Fruit fly (Drosophila melanogaster): ENCODE results near the gene Lsp1alpha.

Gene Lsp1alpha

dm6 chrX:12489991-12490390 is at the start of gene Lsp1alpha:
Gene Lsp1alpha, plus strand, starts transcription at chrX:12490291.
- TF ChIP-seq kay (GFP tag; ENCODE audit: borderline replicate concordance) (no peak), tj (GFP tag; optimal IDR thresholded peaks at IDR 0.05) (no peak), Mnt (GFP tag; optimal IDR thresholded peaks at IDR 0.05) (no peak), pad (GFP tag; optimal IDR thresholded peaks at IDR 0.05) (no peak), CG7101 (tag; optimal IDR thresholded peaks at IDR 0.05) (no peak), CG11617 (GFP tag; optimal IDR thresholded peaks at IDR 0.05) (no peak), CG1620 (GFP tag; optimal IDR thresholded peaks at IDR 0.05) (no peak), Crg-1 (GFP tag; optimal IDR thresholded peaks at IDR 0.05) (no peak), ovo (GFP tag; optimal IDR thresholded peaks at IDR 0.05) (no peak), CG33017 (tag; optimal IDR thresholded peaks at IDR 0.05) (no peak), toe (GFP tag; optimal IDR thresholded peaks at IDR 0.05) (no peak), CG12768 (GFP tag; optimal IDR thresholded peaks at IDR 0.05) (no peak), cic (GFP tag; optimal IDR thresholded peaks at IDR 0.05) (no peak), cnc (optimal IDR thresholded peaks at IDR 0.05) (no peak), bab1 (GFP tag; optimal IDR thresholded peaks at IDR 0.05) (no peak), CG5204 (GFP tag; optimal IDR thresholded peaks at IDR 0.05) (no peak), CG7045 (GFP tag; optimal IDR thresholded peaks at IDR 0.05) (no peak), Hr96 (GFP tag; optimal IDR thresholded peaks at IDR 0.05) (no peak), CG14711 (tag; optimal IDR thresholded peaks at IDR 0.05) (no peak), Clk (GFP tag; optimal IDR thresholded peaks at IDR 0.05) (no peak)

- TF ChIP-seq CG7045 (GFP tag; optimal IDR thresholded peaks at IDR 0.05) = no peak
- no peak for TF ChIP-seq CG1620 (GFP tag; optimal IDR thresholded peaks at IDR 0.05)
- TF ChIP-seq CG11617 (GFP tag; optimal IDR thresholded peaks at IDR 0.05) = no peak
- no peak for TF ChIP-seq CG7101 (tag; optimal IDR thresholded peaks at IDR 0.05)
- TF ChIP-seq CG5204 (GFP tag; optimal IDR thresholded peaks at IDR 0.05) = no peak
- no peak for TF ChIP-seq Mnt (GFP tag; optimal IDR thresholded peaks at IDR 0.05)
- no peak for TF ChIP-seq toe (GFP tag; optimal IDR thresholded peaks at IDR 0.05)
- no peak for TF ChIP-seq CG14711 (tag; optimal IDR thresholded peaks at IDR 0.05)
- no peak for TF ChIP-seq ovo (GFP tag; optimal IDR thresholded peaks at IDR 0.05)
- TF ChIP-seq cic (GFP tag; optimal IDR thresholded peaks at IDR 0.05) = no peak
- TF ChIP-seq Hr96 (GFP tag; optimal IDR thresholded peaks at IDR 0.05) = no peak
- no peak for TF ChIP-seq Crg-1 (GFP tag; optimal IDR thresholded peaks at IDR 0.05)
- no peak for TF ChIP-seq tj (GFP tag; optimal IDR thresholded peaks at IDR 0.05)
- TF ChIP-seq Clk (GFP tag; optimal IDR thresholded peaks at IDR 0.05) = no peak
- no peak for TF ChIP-seq kay (GFP tag; ENCODE audit: borderline replicate concordance)
- no peak for TF ChIP-seq bab1 (GFP tag; optimal IDR thresholded peaks at IDR 0.05)
Observed at dm6 chrX:12447874-12448273, 42.2 kb upstream of the Lsp1alpha start.

- TF ChIP-seq bab1 (GFP tag; optimal IDR thresholded peaks at IDR 0.05) (no peak), ovo (GFP tag; optimal IDR thresholded peaks at IDR 0.05) (no peak), CG11617 (GFP tag; optimal IDR thresholded peaks at IDR 0.05) (no peak), tj (GFP tag; optimal IDR thresholded peaks at IDR 0.05) (no peak), CG5204 (GFP tag; optimal IDR thresholded peaks at IDR 0.05) (no peak), CG7101 (tag; optimal IDR thresholded peaks at IDR 0.05) (no peak), CG7045 (GFP tag; optimal IDR thresholded peaks at IDR 0.05) (no peak), cic (GFP tag; optimal IDR thresholded peaks at IDR 0.05) (no peak), pad (GFP tag; optimal IDR thresholded peaks at IDR 0.05) (no peak), CG1620 (GFP tag; optimal IDR thresholded peaks at IDR 0.05) (no peak), CG12768 (GFP tag; optimal IDR thresholded peaks at IDR 0.05) (no peak), Hr96 (GFP tag; optimal IDR thresholded peaks at IDR 0.05) (no peak), cnc (optimal IDR thresholded peaks at IDR 0.05) (no peak), Clk (GFP tag; optimal IDR thresholded peaks at IDR 0.05) (no peak), Crg-1 (GFP tag; optimal IDR thresholded peaks at IDR 0.05) (no peak)
Observed at dm6 chrX:12453704-12454103, 36.4 kb upstream of the Lsp1alpha start.

dm6 chrX:12454358-12454757 is 35.7 kb upstream of the Lsp1alpha start, which contains the start of gene CG15927:
Gene CG15927, plus strand, starts transcription at chrX:12454729.
- TF ChIP-seq bab1 (GFP tag; optimal IDR thresholded peaks at IDR 0.05) (no peak), pad (GFP tag; optimal IDR thresholded peaks at IDR 0.05) (no peak), tj (GFP tag; optimal IDR thresholded peaks at IDR 0.05) (no peak), CG14711 (tag; optimal IDR thresholded peaks at IDR 0.05) (no peak)

- TF ChIP-seq bab1 (GFP tag; optimal IDR thresholded peaks at IDR 0.05) (no peak), CG12768 (GFP tag; optimal IDR thresholded peaks at IDR 0.05) (no peak), kay (GFP tag; ENCODE audit: borderline replicate concordance) (no peak), CG14711 (tag; optimal IDR thresholded peaks at IDR 0.05) (no peak), CG33017 (tag; optimal IDR thresholded peaks at IDR 0.05) (no peak), toe (GFP tag; optimal IDR thresholded peaks at IDR 0.05) (no peak), ovo (GFP tag; optimal IDR thresholded peaks at IDR 0.05) (no peak), cic (GFP tag; optimal IDR thresholded peaks at IDR 0.05) (no peak), Crg-1 (GFP tag; optimal IDR thresholded peaks at IDR 0.05) (no peak), CG7101 (tag; optimal IDR thresholded peaks at IDR 0.05) (no peak), CG7045 (GFP tag; optimal IDR thresholded peaks at IDR 0.05) (no peak), Mnt (GFP tag; optimal IDR thresholded peaks at IDR 0.05) (no peak), tj (GFP tag; optimal IDR thresholded peaks at IDR 0.05) (no peak), pad (GFP tag; optimal IDR thresholded peaks at IDR 0.05) (no peak), cnc (optimal IDR thresholded peaks at IDR 0.05) (no peak), Hr96 (GFP tag; optimal IDR thresholded peaks at IDR 0.05) (no peak), CG5204 (GFP tag; optimal IDR thresholded peaks at IDR 0.05) (no peak), Clk (GFP tag; optimal IDR thresholded peaks at IDR 0.05) (no peak), CG1620 (GFP tag; optimal IDR thresholded peaks at IDR 0.05) (no peak), CG11617 (GFP tag; optimal IDR thresholded peaks at IDR 0.05) (no peak)
Observed at dm6 chrX:12455891-12456290, 34.2 kb upstream of the Lsp1alpha start.

dm6 chrX:12457713-12458233 is 32.3 kb upstream of the Lsp1alpha start, which contains the start of gene CG15731:
Gene CG15731, minus strand, starts transcription at chrX:12457763.
- TF ChIP-seq CG7101 (tag; optimal IDR thresholded peaks at IDR 0.05) (no peak), CG1620 (GFP tag; optimal IDR thresholded peaks at IDR 0.05) (no peak), CG5204 (GFP tag; optimal IDR thresholded peaks at IDR 0.05) (no peak), kay (GFP tag; ENCODE audit: borderline replicate concordance) (no peak), Hr96 (GFP tag; optimal IDR thresholded peaks at IDR 0.05) (no peak)

All from whole organism, adult.